Worm (Caenorhabditis elegans) whole organism, L4 larva: ENCODE data around the gene rpap-3.

Source experiments
- F10B5.3 ChIP-seq: sonication (generic microtip); optimal IDR thresholded peaks from 2 replicates; lab custom pipeline; 2016; ENCODE audit warnings: mild to moderate bottlenecking, missing genetic modification characterization, missing compliant biosample characterization
- F26F4.8 ChIP-seq: fragments of 200-800 bp; sonication (Bioruptor generic); conservative IDR thresholded peaks from 2 replicates; pipeline ENCODE4 v1.3.6; 2022; ENCODE audit warnings: missing genetic modification characterization, missing compliant biosample characterization
- F37D6.2 ChIP-seq: sonication (generic microtip); optimal IDR thresholded peaks from 2 replicates; lab custom pipeline; 2016; ENCODE audit warnings: mild to moderate bottlenecking, missing genetic modification characterization, missing compliant biosample characterization
- F44E2.7 ChIP-seq: fragments of 200-800 bp; sonication (Bioruptor generic); IDR thresholded peaks from 2 replicates; pipeline ENCODE4 v2.1.2; 2022; ENCODE audit warnings: missing genetic modification characterization, missing compliant biosample characterization
- F49E8.2 ChIP-seq: sonication (generic microtip); optimal IDR thresholded peaks from 2 replicates; lab custom pipeline; 2016; ENCODE audit warnings: missing compliant biosample characterization, mild to moderate bottlenecking, missing genetic modification characterization, borderline replicate concordance
- Y105C5A.15 ChIP-seq: fragments of 200-800 bp; sonication (Bioruptor generic); IDR thresholded peaks from 2 replicates; pipeline ENCODE4 v1.3.6; 2022; ENCODE audit warnings: missing genetic modification characterization, missing compliant biosample characterization
- Y48G9A.11 ChIP-seq: fragments of 200-800 bp; sonication (Bioruptor generic); IDR thresholded peaks from 2 replicates; pipeline ENCODE4 v1.3.6; 2022; ENCODE audit warnings: missing genetic modification reagents, missing genetic modification characterization, missing compliant biosample characterization
- Y75B8A.6 ChIP-seq: fragments of 200-800 bp; sonication (Bioruptor generic); IDR thresholded peaks from 2 replicates; pipeline ENCODE4 v1.3.6; 2022; ENCODE audit warnings: missing genetic modification reagents, missing genetic modification characterization, missing compliant biosample characterization
- ZK337.2 ChIP-seq: fragments of 200-800 bp; sonication (Bioruptor generic); IDR thresholded peaks from 2 replicates; pipeline ENCODE4 v1.3.6; 2022; ENCODE audit warnings: missing genetic modification reagents, missing genetic modification characterization, missing compliant biosample characterization
- ZK546.5 ChIP-seq, 2 experiments: sonication (generic microtip); optimal IDR thresholded peaks; 2 replicates each; lab custom pipeline; 2017; ENCODE audit warnings: missing biosample characterization in 2 of 2, missing genetic modification characterization in 2 of 2
- aly-2 ChIP-seq: sonication (generic microtip); optimal IDR thresholded peaks from 2 replicates; lab custom pipeline; 2018; ENCODE audit warnings: missing biosample characterization, missing genetic modification characterization
- arid-1 ChIP-seq: fragments of 200-800 bp; sonication (Bioruptor generic); conservative IDR thresholded peaks from 2 replicates; pipeline ENCODE4 v1.3.6; 2022; ENCODE audit warnings: missing genetic modification reagents, missing genetic modification characterization, missing compliant biosample characterization
- cey-2 ChIP-seq: sonication (generic microtip); optimal IDR thresholded peaks from 3 replicates; lab custom pipeline; 2017; ENCODE audit warnings: missing genetic modification characterization, mild to moderate bottlenecking, missing compliant biosample characterization, antibody characterized with exemption, borderline replicate concordance; ENCODE audit not compliant: insufficient read depth
- daf-8 ChIP-seq: fragments of 200-800 bp; sonication (Bioruptor generic); IDR thresholded peaks from 2 replicates; pipeline ENCODE4 v1.3.6; 2022; ENCODE audit warnings: missing genetic modification characterization, missing compliant biosample characterization
- dpl-1 ChIP-seq: fragments of 150-350 bp; optimal IDR thresholded peaks from 2 replicates; lab custom pipeline; 2014; ENCODE audit warnings: missing biosample characterization, missing genetic modification reagents, missing genetic modification characterization
- duxl-1 ChIP-seq: sonication (generic microtip); optimal IDR thresholded peaks from 2 replicates; lab custom pipeline; 2016; ENCODE audit warnings: mild to moderate bottlenecking, missing genetic modification characterization, moderate library complexity, missing compliant biosample characterization; ENCODE audit not compliant: poor library complexity
- egl-27 ChIP-seq: sonication (generic microtip); optimal IDR thresholded peaks from 3 replicates; lab custom pipeline; 2017; ENCODE audit warnings: missing biosample characterization, missing genetic modification reagents, missing genetic modification characterization
- fkh-10 ChIP-seq: fragments of 150-350 bp; optimal IDR thresholded peaks from 2 replicates; lab custom pipeline; 2014; ENCODE audit warnings: missing biosample characterization, missing genetic modification reagents, missing genetic modification characterization
- hlh-30 ChIP-seq: sonication (generic microtip); optimal IDR thresholded peaks from 2 replicates; lab custom pipeline; 2017; ENCODE audit warnings: antibody characterized with exemption, mild to moderate bottlenecking, missing genetic modification characterization, missing compliant biosample characterization; ENCODE audit not compliant: insufficient read depth
- lin-13 ChIP-seq: fragments of 150-350 bp; optimal IDR thresholded peaks from 2 replicates; lab custom pipeline; 2014; ENCODE audit warnings: missing biosample characterization, missing genetic modification reagents, missing genetic modification characterization
- lin-38 ChIP-seq: fragments of 200-800 bp; sonication (Bioruptor generic); IDR thresholded peaks from 2 replicates; pipeline ENCODE4 v1.3.6; 2022; ENCODE audit warnings: missing genetic modification reagents, missing genetic modification characterization, missing compliant biosample characterization
- lsy-2 ChIP-seq, 2 experiments: fragments of 150-350 bp in 1 of 2; sonication (generic microtip) in 1 of 2; optimal IDR thresholded peaks; 2 replicates each; lab custom pipeline; 2014 to 2017; ENCODE audit warnings: missing biosample characterization in 2 of 2, missing genetic modification characterization in 2 of 2
- madf-5 ChIP-seq, 2 experiments: fragments of 200-800 bp; sonication (Bioruptor generic); IDR thresholded peaks; 2 replicates each; pipeline ENCODE4 v1.3.6; 2022; ENCODE audit warnings: missing compliant biosample characterization in 2 of 2, missing genetic modification characterization in 2 of 2
- madf-9 ChIP-seq: fragments of 200-800 bp; sonication (Bioruptor generic); conservative IDR thresholded peaks from 2 replicates; pipeline ENCODE4 v1.3.6; 2022; ENCODE audit warnings: missing genetic modification reagents, missing genetic modification characterization, missing compliant biosample characterization
- mdt-29 ChIP-seq: fragments of 200-800 bp; sonication (Bioruptor generic); IDR thresholded peaks from 2 replicates; pipeline ENCODE4 v1.3.6; 2022; ENCODE audit warnings: missing genetic modification reagents, missing genetic modification characterization, missing compliant biosample characterization
- mep-1 ChIP-seq: fragments of 150-350 bp; sonication (generic microtip); optimal IDR thresholded peaks from 3 replicates; lab custom pipeline; 2014; ENCODE audit warnings: missing biosample characterization, missing genetic modification characterization
- mxl-2 ChIP-seq: fragments of 200-800 bp; sonication (Bioruptor generic); conservative IDR thresholded peaks from 2 replicates; pipeline ENCODE4 v1.3.6; 2022; ENCODE audit warnings: missing genetic modification reagents, missing genetic modification characterization, missing compliant biosample characterization
- nhr-111 ChIP-seq: fragments of 200-800 bp; sonication (Bioruptor generic); optimal IDR thresholded peaks from 2 replicates; lab custom pipeline; 2018; ENCODE audit warnings: mild to moderate bottlenecking, missing genetic modification characterization, missing compliant biosample characterization
- nhr-237 ChIP-seq: sonication (generic microtip); optimal IDR thresholded peaks from 2 replicates; lab custom pipeline; 2017; ENCODE audit warnings: missing biosample characterization, missing genetic modification characterization
- nhr-6 ChIP-seq: fragments of 150-350 bp; optimal IDR thresholded peaks from 2 replicates; lab custom pipeline; 2014; ENCODE audit warnings: missing biosample characterization, missing genetic modification characterization
- rbr-2 ChIP-seq: sonication (generic microtip); optimal IDR thresholded peaks from 2 replicates; lab custom pipeline; 2016; ENCODE audit warnings: missing genotype, missing genetic modification characterization, missing compliant biosample characterization
- saeg-2 ChIP-seq: fragments of 200-800 bp; sonication (Bioruptor generic); IDR thresholded peaks from 2 replicates; pipeline ENCODE4 v1.3.6; 2022; ENCODE audit warnings: missing genetic modification reagents, missing genetic modification characterization, missing compliant biosample characterization
- skn-1 ChIP-seq: fragments of 150-350 bp; optimal IDR thresholded peaks from 2 replicates; lab custom pipeline; 2014; ENCODE audit warnings: missing biosample characterization, missing genetic modification characterization
- snpc-1.2 ChIP-seq: fragments of 200-800 bp; sonication (Bioruptor generic); IDR thresholded peaks from 2 replicates; pipeline ENCODE4 v1.3.6; 2022; ENCODE audit warnings: missing genetic modification reagents, missing genetic modification characterization, missing compliant biosample characterization
- snpc-4 ChIP-seq: fragments of 150-350 bp; optimal IDR thresholded peaks from 2 replicates; lab custom pipeline; 2014; ENCODE audit warnings: missing biosample characterization, missing genetic modification characterization
- spr-1 ChIP-seq: sonication (generic microtip); optimal IDR thresholded peaks from 2 replicates; lab custom pipeline; 2016; ENCODE audit warnings: mild to moderate bottlenecking, missing genetic modification characterization, missing compliant biosample characterization
- unc-130 ChIP-seq: sonication (generic microtip); optimal IDR thresholded peaks from 2 replicates; lab custom pipeline; 2016; ENCODE audit warnings: missing genetic modification reagents, missing genetic modification characterization, missing compliant biosample characterization
- unc-39 ChIP-seq: sonication (generic microtip); optimal IDR thresholded peaks from 2 replicates; lab custom pipeline; 2017; ENCODE audit warnings: missing biosample characterization, missing genetic modification characterization
- zip-11 ChIP-seq: fragments of 200-800 bp; sonication (Bioruptor generic); IDR thresholded peaks from 2 replicates; pipeline ENCODE4 v1.3.6; 2022; ENCODE audit warnings: missing genetic modification characterization, missing compliant biosample characterization

The rpap-3 gene

ce11 chrIV:7803250-7803649 is 24.5 kb upstream of the rpap-3 start, which contains the start of gene C33H5.16 (continued):
- no peak for TF ChIP-seq unc-39 (tag; lab: Kevin White, UChicago)

- TF ChIP-seq cey-2 (tag; lab: Kevin White, UChicago) = no peak
- no peak for TF ChIP-seq spr-1 (tag; lab: Kevin White, UChicago)
- no peak for TF ChIP-seq Y105C5A.15 (GFP tag; lab: Robert Waterston, UW)
- no peak for TF ChIP-seq lsy-2 (tag; optimal IDR thresholded peaks at IDR 0.05; lab: Kevin White, UChicago)
- TF ChIP-seq egl-27 (tag; lab: Kevin White, UChicago) = no peak
- TF ChIP-seq F37D6.2 (tag; lab: Kevin White, UChicago) = no peak
- TF ChIP-seq Y75B8A.6 (GFP tag; lab: Robert Waterston, UW) = no peak
- TF ChIP-seq rbr-2 (tag; lab: Kevin White, UChicago) = no peak
- TF ChIP-seq mep-1 = no peak
- no peak for TF ChIP-seq ZK546.5 (tag; optimal IDR thresholded peaks at IDR 0.05; lab: Kevin White, UChicago)
- peak; percentile 61 for TF ChIP-seq snpc-1.2
- no peak for TF ChIP-seq nhr-237 (tag; lab: Kevin White, UChicago)
- no peak for TF ChIP-seq zip-11 (GFP tag; lab: Robert Waterston, UW)
- peak; percentile 21 for TF ChIP-seq F49E8.2
- TF ChIP-seq F26F4.8 = no peak
- TF ChIP-seq fkh-10 (GFP tag; lab: Kevin White, UChicago) = no peak
Measured at ce11 chrIV:7800338-7800737, 21.6 kb upstream of the rpap-3 start.

ce11 chrIV:7796432-7797113 is 17.8 kb upstream of the rpap-3 start, which contains the start of gene sgo-1:
Gene sgo-1 (minus strand): TSS chrIV:7796482.
- TF ChIP-seq lin-38 (GFP tag; lab: Robert Waterston, UW) = peak; percentile 85
- TF ChIP-seq madf-5 (GFP tag; IDR thresholded peaks at IDR 0.05; lab: Robert Waterston, UW) = no peak
- TF ChIP-seq F44E2.7 = no peak
- TF ChIP-seq unc-130 (GFP tag; lab: Kevin White, UChicago) = peak; percentile 83
- no peak for TF ChIP-seq mxl-2 (GFP tag; lab: Robert Waterston, UW)
- TF ChIP-seq skn-1 (tag; lab: Kevin White, UChicago) = no peak
- TF ChIP-seq aly-2 (tag; lab: Kevin White, UChicago) = no peak
- TF ChIP-seq ZK337.2 = no peak
- TF ChIP-seq arid-1 (GFP tag; lab: Robert Waterston, UW) = 0 out of 2 replicates have a peak, but pooled peaks have one; percentile 51
- TF ChIP-seq F49E8.2 = peak; percentile 91
- peak; percentile 87 for TF ChIP-seq snpc-1.2
- TF ChIP-seq lin-13 (GFP tag; lab: Kevin White, UChicago) = no peak
- no peak for TF ChIP-seq hlh-30 (tag; lab: Kevin White, UChicago)
- TF ChIP-seq snpc-4 = no peak
- TF ChIP-seq daf-8 (GFP tag; lab: Robert Waterston, UW) = no peak
- no peak for TF ChIP-seq mep-1
- peak; percentile 87 for TF ChIP-seq Y48G9A.11 (GFP tag; lab: Robert Waterston, UW)
- no peak for TF ChIP-seq mdt-29 (GFP tag; lab: Robert Waterston, UW)
- TF ChIP-seq dpl-1 = no peak

- TF ChIP-seq madf-9 (no peak), saeg-2 (GFP tag; lab: Robert Waterston, UW) (no peak), F10B5.3 (tag; lab: Kevin White, UChicago) (no peak), snpc-1.2 (no peak), unc-130 (GFP tag; lab: Kevin White, UChicago) (no peak), duxl-1 (tag; lab: Kevin White, UChicago) (no peak), nhr-6 (tag; lab: Kevin White, UChicago) (no peak), nhr-111 (no peak), nhr-237 (tag; lab: Kevin White, UChicago) (no peak), aly-2 (tag; lab: Kevin White, UChicago) (no peak)
Measured at ce11 chrIV:7794709-7795108, 15.9 kb upstream of the rpap-3 start, which contains the start of gene ntp-1. Gene ntp-1 (minus strand): TSS chrIV:7794809.
